Fruit fly (Drosophila melanogaster) whole organism, embryonic: ENCODE data around the gene CG14947.

Experiments used
- CG1024 ChIP-seq: fragments of 200-800 bp; sonication (Bioruptor generic); IDR thresholded peaks from 2 replicates; pipeline ENCODE4 v1.3.6; 2022; ENCODE audit warnings: missing biosample characterization, missing genetic modification characterization
- CG10543 ChIP-seq: fragments of 200-800 bp; sonication (Bioruptor generic); optimal IDR thresholded peaks from 3 replicates; lab custom pipeline; 2017; ENCODE audit warnings: missing biosample characterization, mild to moderate bottlenecking, missing genetic modification characterization, moderate library complexity
- CG11093 ChIP-seq: fragments of 200-800 bp; sonication (Bioruptor generic); IDR thresholded peaks from 3 replicates; pipeline ENCODE4 v1.3.6; 2022; ENCODE audit warnings: missing biosample characterization, missing genetic modification characterization
- CG12299 ChIP-seq: fragments of 200-800 bp; sonication (Bioruptor generic); optimal IDR thresholded peaks from 2 replicates; lab custom pipeline; 2018; ENCODE audit warnings: missing biosample characterization, mild to moderate bottlenecking, missing genetic modification characterization
- CG12744 ChIP-seq: fragments of 200-800 bp; sonication (Bioruptor generic); optimal IDR thresholded peaks from 2 replicates; lab custom pipeline; 2016; ENCODE audit warnings: missing biosample characterization, missing genetic modification characterization
- CG13296 ChIP-seq: fragments of 200-800 bp; sonication (Bioruptor generic); optimal IDR thresholded peaks from 3 replicates; lab custom pipeline; 2018; ENCODE audit warnings: missing biosample characterization, mild to moderate bottlenecking, missing genetic modification characterization
- CG14860 ChIP-seq: fragments of 200-800 bp; sonication (Bioruptor generic); IDR thresholded peaks from 3 replicates; pipeline ENCODE4 v1.3.6; 2022; ENCODE audit warnings: missing biosample characterization, missing genetic modification characterization; ENCODE audit not compliant: partially characterized antibody
- CG15269 ChIP-seq: fragments of 200-800 bp; sonication (Bioruptor generic); optimal IDR thresholded peaks from 2 replicates; lab custom pipeline; 2018; ENCODE audit warnings: missing biosample characterization, mild to moderate bottlenecking, missing genetic modification characterization, moderate library complexity
- CG17328 ChIP-seq: fragments of 200-800 bp; sonication (Bioruptor generic); IDR thresholded peaks from 2 replicates; pipeline ENCODE4 v1.3.6; 2022; ENCODE audit warnings: missing biosample characterization, missing genetic modification characterization
- CG2202 ChIP-seq: fragments of 200-800 bp; sonication (Bioruptor generic); optimal IDR thresholded peaks from 2 replicates; lab custom pipeline; 2018; ENCODE audit warnings: missing biosample characterization, mild to moderate bottlenecking, missing genetic modification characterization
- CG43689 ChIP-seq: fragments of 200-800 bp; sonication (Bioruptor generic); IDR thresholded peaks from 2 replicates; pipeline ENCODE4 v1.3.6; 2022; ENCODE audit warnings: missing biosample characterization, missing genetic modification characterization
- CG5180 ChIP-seq: fragments of 200-800 bp; sonication (Bioruptor generic); optimal IDR thresholded peaks from 3 replicates; lab custom pipeline; 2017; ENCODE audit warnings: missing biosample characterization, missing genetic modification characterization, mild to moderate bottlenecking, moderate library complexity, missing genetic modification reagents
- CG7745 ChIP-seq: fragments of 200-800 bp; sonication (Bioruptor generic); optimal IDR thresholded peaks from 2 replicates; lab custom pipeline; 2018; ENCODE audit warnings: missing biosample characterization, mild to moderate bottlenecking, missing genetic modification characterization, moderate library complexity
- CG8359 ChIP-seq: fragments of 200-800 bp; sonication (Bioruptor generic); optimal IDR thresholded peaks from 2 replicates; lab custom pipeline; 2017; ENCODE audit warnings: missing biosample characterization, mild to moderate bottlenecking, missing genetic modification characterization, borderline replicate concordance
- CG8478 ChIP-seq: fragments of >200 bp; optimal IDR thresholded peaks from 2 replicates; lab custom pipeline; 2018
- CG9932 ChIP-seq: fragments of 200-800 bp; sonication (Bioruptor generic); IDR thresholded peaks from 2 replicates; pipeline ENCODE4 v1.3.6; 2022; ENCODE audit warnings: missing biosample characterization, missing genetic modification characterization
- CHES-1-like ChIP-seq: fragments of 200-800 bp; sonication (Bioruptor generic); optimal IDR thresholded peaks from 2 replicates; lab custom pipeline; 2016; ENCODE audit warnings: missing biosample characterization, missing genetic modification characterization
- D19A ChIP-seq: fragments of 200-800 bp; optimal IDR thresholded peaks from 3 replicates; lab custom pipeline; 2019; ENCODE audit warnings: missing biosample characterization, mild to moderate bottlenecking, missing genetic modification characterization, moderate library complexity
- Dad ChIP-seq: fragments of 200-800 bp; sonication (Bioruptor generic); optimal IDR thresholded peaks from 3 replicates; lab custom pipeline; 2016; ENCODE audit warnings: missing biosample characterization, missing genetic modification characterization
- Doc3 ChIP-seq: fragments of 200-800 bp; sonication (Bioruptor generic); IDR thresholded peaks from 3 replicates; pipeline ENCODE4 v1.3.6; 2022; ENCODE audit warnings: missing biosample characterization, missing genetic modification characterization; ENCODE audit not compliant: partially characterized antibody
- Elba2 ChIP-seq: fragments of 200-800 bp; sonication (Bioruptor generic); optimal IDR thresholded peaks from 3 replicates; lab custom pipeline; 2016; ENCODE audit warnings: missing biosample characterization, missing genetic modification characterization
- HLH4C ChIP-seq: fragments of 200-800 bp; sonication (Bioruptor generic); IDR thresholded peaks from 3 replicates; pipeline ENCODE4 v1.3.6; 2022; ENCODE audit warnings: missing biosample characterization, missing genetic modification characterization; ENCODE audit not compliant: partially characterized antibody
- Hmx ChIP-seq: fragments of 200-800 bp; sonication (Bioruptor generic); optimal IDR thresholded peaks from 2 replicates; lab custom pipeline; 2016; ENCODE audit warnings: missing biosample characterization, missing genetic modification characterization
- Hsf ChIP-seq: fragments of 200-800 bp; sonication (Bioruptor generic); optimal IDR thresholded peaks from 3 replicates; lab custom pipeline; 2016; ENCODE audit warnings: missing biosample characterization, missing genetic modification characterization
- Neu2 ChIP-seq: fragments of 200-800 bp; sonication (Bioruptor generic); optimal IDR thresholded peaks from 3 replicates; lab custom pipeline; 2016; ENCODE audit warnings: missing biosample characterization, missing genetic modification characterization, borderline replicate concordance
- Nf-YA ChIP-seq: fragments of 200-800 bp; sonication (Bioruptor generic); IDR thresholded peaks from 2 replicates; pipeline ENCODE4 v1.3.6; 2022; ENCODE audit warnings: missing biosample characterization, missing genetic modification characterization
- Nf-YC ChIP-seq: fragments of 200-800 bp; optimal IDR thresholded peaks from 3 replicates; lab custom pipeline; 2019; ENCODE audit warnings: missing biosample characterization, mild to moderate bottlenecking, missing genetic modification characterization, moderate library complexity
- Side ChIP-seq: fragments of 200-800 bp; sonication (Bioruptor generic); optimal IDR thresholded peaks from 2 replicates; lab custom pipeline; 2016; ENCODE audit warnings: missing biosample characterization, missing genetic modification characterization
- Spps ChIP-seq: fragments of 200-800 bp; sonication (Bioruptor generic); optimal IDR thresholded peaks from 2 replicates; lab custom pipeline; 2018; ENCODE audit warnings: missing biosample characterization, mild to moderate bottlenecking, missing genetic modification characterization
- abd-A ChIP-seq: fragments of 200-800 bp; sonication (Bioruptor generic); optimal IDR thresholded peaks from 3 replicates; lab custom pipeline; 2019; ENCODE audit warnings: missing biosample characterization, mild to moderate bottlenecking, missing genetic modification characterization, moderate library complexity
- bigmax ChIP-seq: fragments of 200-800 bp; sonication (Bioruptor generic); optimal IDR thresholded peaks from 2 replicates; lab custom pipeline; 2018; ENCODE audit warnings: missing biosample characterization, mild to moderate bottlenecking, missing genetic modification characterization
- ci ChIP-seq: fragments of 200-800 bp; sonication (Bioruptor generic); IDR thresholded peaks from 3 replicates; pipeline ENCODE4 v1.3.6; 2022; ENCODE audit warnings: missing biosample characterization, missing genetic modification characterization
- dan ChIP-seq: fragments of 200-800 bp; sonication (Bioruptor generic); IDR thresholded peaks from 2 replicates; pipeline ENCODE4 v1.3.6; 2022; ENCODE audit warnings: missing biosample characterization, missing genetic modification characterization
- ewg ChIP-seq: fragments of 200-800 bp; sonication (Bioruptor generic); optimal IDR thresholded peaks from 3 replicates; lab custom pipeline; 2017; ENCODE audit warnings: mild to moderate bottlenecking, missing biosample characterization, missing genetic modification reagents, missing genetic modification characterization
- hkb ChIP-seq, 2 experiments: fragments of 200-800 bp in 1 of 2; fragments of >200 bp in 1 of 2; sonication (Bioruptor generic) in 1 of 2; IDR thresholded peaks in 1 of 2; optimal IDR thresholded peaks in 1 of 2; 2 replicates each; pipeline versions ENCODE4 v1.3.6 to Lab custom; 2017 to 2022; ENCODE audit warnings: missing biosample characterization in 1 of 2, missing genetic modification characterization in 1 of 2
- ind ChIP-seq: fragments of 200-800 bp; sonication (Bioruptor generic); optimal IDR thresholded peaks from 3 replicates; lab custom pipeline; 2016; ENCODE audit warnings: missing biosample characterization, missing genetic modification characterization
- mirr ChIP-seq: fragments of 200-800 bp; sonication (Bioruptor generic); optimal IDR thresholded peaks from 3 replicates; lab custom pipeline; 2018; ENCODE audit warnings: missing biosample characterization, mild to moderate bottlenecking, missing genetic modification characterization
- mld ChIP-seq: fragments of 200-800 bp; sonication (Bioruptor generic); IDR thresholded peaks from 3 replicates; pipeline ENCODE4 v1.3.6; 2022; ENCODE audit warnings: missing biosample characterization, missing genetic modification characterization; ENCODE audit not compliant: partially characterized antibody
- ranshi ChIP-seq: fragments of 200-800 bp; sonication (Bioruptor generic); IDR thresholded peaks from 2 replicates; pipeline ENCODE4 v1.3.6; 2022; ENCODE audit warnings: missing biosample characterization, missing genetic modification characterization
- sens ChIP-seq: fragments of 200-800 bp; sonication (Bioruptor generic); peaks from one replicate; lab custom pipeline; 2016; ENCODE audit warnings: missing biosample characterization, missing genetic modification characterization
- sima ChIP-seq: fragments of 200-800 bp; sonication (Bioruptor generic); optimal IDR thresholded peaks from 2 replicates; lab custom pipeline; 2016; ENCODE audit warnings: missing biosample characterization, missing genetic modification characterization
- slou ChIP-seq: fragments of 200-800 bp; sonication (Bioruptor generic); optimal IDR thresholded peaks from 3 replicates; lab custom pipeline; 2016; ENCODE audit warnings: missing biosample characterization, missing genetic modification characterization
- stc ChIP-seq: fragments of 200-800 bp; sonication (Bioruptor generic); IDR thresholded peaks from 2 replicates; pipeline ENCODE4 v1.3.6; 2022; ENCODE audit warnings: missing biosample characterization, missing genetic modification characterization
- tio ChIP-seq: fragments of 200-800 bp; sonication (Bioruptor generic); optimal IDR thresholded peaks from 2 replicates; lab custom pipeline; 2017; ENCODE audit warnings: missing biosample characterization, missing genetic modification characterization, inconsistent platforms
- unc-4 ChIP-seq: fragments of 200-800 bp; sonication (Bioruptor generic); IDR thresholded peaks from 2 replicates; pipeline ENCODE4 v1.3.6; 2022; ENCODE audit warnings: missing biosample characterization, missing genetic modification characterization; ENCODE audit not compliant: partially characterized antibody
- unpg ChIP-seq: fragments of 200-800 bp; sonication (Bioruptor generic); optimal IDR thresholded peaks from 3 replicates; lab custom pipeline; 2018; ENCODE audit warnings: missing biosample characterization, mild to moderate bottlenecking, missing genetic modification characterization, moderate library complexity
- wdn ChIP-seq: fragments of 200-800 bp; sonication (Bioruptor generic); IDR thresholded peaks from 2 replicates; pipeline ENCODE4 v1.3.6; 2022; ENCODE audit warnings: missing biosample characterization, missing genetic modification characterization
- z ChIP-seq: fragments of 200-800 bp; sonication (Bioruptor generic); IDR thresholded peaks from 3 replicates; pipeline ENCODE4 v1.3.6; 2022; ENCODE audit warnings: missing biosample characterization, missing genetic modification characterization
- zf30C ChIP-seq: fragments of 200-800 bp; sonication (Bioruptor generic); optimal IDR thresholded peaks from 3 replicates; lab custom pipeline; 2018; ENCODE audit warnings: missing biosample characterization, mild to moderate bottlenecking, missing genetic modification characterization

CG14947 gene

DNA sequence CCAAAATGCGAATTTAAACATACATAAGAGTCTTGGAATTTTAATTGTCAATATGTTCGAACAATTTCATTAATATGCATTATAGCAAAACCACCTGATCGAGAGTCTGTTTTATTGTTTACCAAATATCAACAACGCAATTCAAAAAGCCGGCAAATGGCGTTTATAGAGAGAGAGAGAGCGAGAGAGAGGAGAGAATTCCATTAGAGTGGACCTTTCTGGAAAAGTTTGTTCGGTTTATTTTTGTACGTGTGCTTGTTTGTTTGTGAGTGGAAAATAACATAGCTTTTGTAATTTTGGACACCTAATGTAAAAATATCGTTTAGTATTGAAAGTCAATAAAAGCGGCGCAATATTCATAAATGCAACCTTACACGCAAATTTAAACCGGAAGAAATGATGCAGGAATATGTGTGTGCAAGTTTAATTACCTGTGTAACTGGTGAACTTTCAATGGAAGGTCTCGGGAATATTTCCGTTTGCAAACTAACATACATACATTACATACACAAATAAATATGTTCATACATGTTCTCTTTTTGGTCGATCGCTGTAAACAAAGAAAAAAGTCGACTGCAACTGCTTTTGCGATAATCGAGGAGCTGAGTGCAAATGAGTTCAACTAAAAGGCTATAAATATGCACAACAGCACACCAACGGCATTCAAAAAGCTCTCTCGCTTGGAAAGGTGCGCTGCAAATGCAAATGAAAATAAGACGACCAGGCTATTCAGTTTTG is 31.1 kb upstream of the CG14947 start, which contains the start of gene CG6785 (continued):
- TF ChIP-seq CG14860 (GFP tag; lab: Robert Waterston, UW), result no peak
- peak; percentile 89 for TF ChIP-seq abd-A (tag; lab: Kevin White, UChicago)
- peak; percentile 87 for TF ChIP-seq CG13296 (GFP tag; lab: Kevin White, UChicago)
- TF ChIP-seq mld (GFP tag; lab: Robert Waterston, UW), result no peak
- TF ChIP-seq Neu2, result no peak
- peak; percentile 93 for TF ChIP-seq CG10543 (GFP tag; lab: Kevin White, UChicago)
- TF ChIP-seq CG12744, result peak; percentile 88
- TF ChIP-seq Dad, result peak; percentile 65
- peak; percentile 95 for TF ChIP-seq CHES-1-like (GFP tag; lab: Kevin White, UChicago)
- TF ChIP-seq ind, result peak; percentile 2
- no peak for TF ChIP-seq CG8478 (lab: Kevin White, UChicago)
- peak; percentile 68 for TF ChIP-seq Hsf (GFP tag; lab: Kevin White, UChicago)
- no peak for TF ChIP-seq Elba2 (GFP tag; lab: Kevin White, UChicago)
- 0 out of 2 replicates have a peak, but pooled peaks have one; percentile 17 for TF ChIP-seq unc-4 (GFP tag; lab: Robert Waterston, UW)
- no peak for TF ChIP-seq Hmx (GFP tag; lab: Kevin White, UChicago)
- TF ChIP-seq sens (GFP tag; lab: Kevin White, UChicago), result peak; percentile 99
- TF ChIP-seq CG9932 (GFP tag; lab: Robert Waterston, UW), result peak; percentile 30; the same call in 1 of the 2 replicates
- TF ChIP-seq CG2202 (tag; lab: Kevin White, UChicago), result peak; percentile 92
- TF ChIP-seq HLH4C, result no peak
- TF ChIP-seq CG5180, result peak; percentile 83
- peak; percentile 59 for TF ChIP-seq CG17328 (GFP tag; lab: Robert Waterston, UW)
- peak; percentile 93 for TF ChIP-seq ci
- TF ChIP-seq CG43689 (GFP tag; lab: Robert Waterston, UW), result no peak
- TF ChIP-seq CG15269 (tag; lab: Kevin White, UChicago), result peak; percentile 79
- peak; percentile 81 for TF ChIP-seq unpg (GFP tag; lab: Kevin White, UChicago)
- TF ChIP-seq Doc3 (GFP tag; lab: Robert Waterston, UW), result no peak
- TF ChIP-seq CG11093 (GFP tag; lab: Robert Waterston, UW), result no peak
- TF ChIP-seq tio (GFP tag; lab: Kevin White, UChicago), result no peak
- TF ChIP-seq zf30C, result no peak
- peak; percentile 89 for TF ChIP-seq CG12299
- TF ChIP-seq ranshi, result peak; percentile 67; the same call in 1 of the 2 replicates
- peak; percentile 72 for TF ChIP-seq Side (GFP tag; lab: Kevin White, UChicago)
- peak; percentile 57 for TF ChIP-seq Nf-YC (tag; lab: Kevin White, UChicago)
- TF ChIP-seq slou, result peak; percentile 26
- no peak for TF ChIP-seq z (GFP tag; lab: Robert Waterston, UW)
- peak; percentile 57 for TF ChIP-seq CG8359 (GFP tag; lab: Kevin White, UChicago)
- TF ChIP-seq dan (GFP tag; lab: Robert Waterston, UW), result no peak
- TF ChIP-seq CG1024 (GFP tag; lab: Robert Waterston, UW), result peak; percentile 57; the same call in 1 of the 2 replicates
- TF ChIP-seq D19A (tag; lab: Kevin White, UChicago), result peak; percentile 67
- peak; percentile 52 for TF ChIP-seq bigmax (GFP tag; lab: Kevin White, UChicago)
- TF ChIP-seq Nf-YA, result no peak; the same call in 1 of the 2 replicates
- TF ChIP-seq mirr (GFP tag; lab: Kevin White, UChicago), result peak; percentile 81
- TF ChIP-seq sima (GFP tag; lab: Kevin White, UChicago), result peak; percentile 68
- peak; percentile 81 for TF ChIP-seq CG7745 (tag; lab: Kevin White, UChicago)
- peak; percentile 59; the same call in 1 of the 2 replicates for TF ChIP-seq wdn (GFP tag; lab: Robert Waterston, UW)
- peak; percentile 42; the same call in 1 of the 2 replicates for TF ChIP-seq stc
- TF ChIP-seq ewg (GFP tag; lab: Kevin White, UChicago), result peak; percentile 79
- no peak for TF ChIP-seq hkb (optimal IDR thresholded peaks at IDR 0.05; lab: Kevin White, UChicago)
- peak; percentile 82 for TF ChIP-seq hkb (GFP tag; IDR thresholded peaks at IDR 0.05; lab: Robert Waterston, UW)
- TF ChIP-seq Spps, result peak; percentile 73
